Worm (Caenorhabditis elegans) whole organism, L1 larva: ENCODE data around the gene srx-134.

Experiments
- C16A3.4 ChIP-seq: fragments of 150-350 bp; optimal IDR thresholded peaks from 2 replicates; lab custom pipeline; 2014; ENCODE audit warnings: missing biosample characterization, missing genetic modification characterization
- aha-1 ChIP-seq: fragments of 150-350 bp; optimal IDR thresholded peaks from 2 replicates; lab custom pipeline; 2014; ENCODE audit warnings: missing biosample characterization, missing genetic modification characterization
- alr-1 ChIP-seq: fragments of 200-800 bp; sonication (Bioruptor generic); optimal IDR thresholded peaks from 2 replicates; lab custom pipeline; 2018; ENCODE audit warnings: borderline replicate concordance, mild to moderate bottlenecking, missing genetic modification characterization, missing compliant biosample characterization
- aly-2 ChIP-seq: fragments of 150-350 bp; optimal IDR thresholded peaks from 2 replicates; lab custom pipeline; 2014; ENCODE audit warnings: missing biosample characterization, missing genetic modification characterization
- ama-1 ChIP-seq: fragments of 150-350 bp; optimal IDR thresholded peaks from 2 replicates; lab custom pipeline; 2014
- blmp-1 ChIP-seq: fragments of 150-350 bp; optimal IDR thresholded peaks from 2 replicates; lab custom pipeline; 2014; ENCODE audit warnings: missing biosample characterization, missing genetic modification characterization
- ceh-63 ChIP-seq: fragments of 200-800 bp; sonication (Bioruptor generic); optimal IDR thresholded peaks from 2 replicates; lab custom pipeline; 2018; ENCODE audit warnings: mild to moderate bottlenecking, missing genetic modification characterization, missing compliant biosample characterization
- ceh-8 ChIP-seq: fragments of 200-800 bp; sonication (Bioruptor generic); optimal IDR thresholded peaks from 2 replicates; lab custom pipeline; 2018; ENCODE audit warnings: mild to moderate bottlenecking, missing genetic modification characterization, moderate library complexity, missing compliant biosample characterization
- ceh-82 ChIP-seq, 3 experiments: fragments of 150-350 bp in 1 of 3; sonication (generic microtip) in 2 of 3; optimal IDR thresholded peaks; 2 replicates each; lab custom pipeline; 2014 to 2017; ENCODE audit warnings: missing biosample characterization in 3 of 3, missing genetic modification characterization in 3 of 3
- ces-1 ChIP-seq: fragments of 150-350 bp; optimal IDR thresholded peaks from 2 replicates; lab custom pipeline; 2014; ENCODE audit warnings: missing biosample characterization, missing genetic modification reagents, missing genetic modification characterization
- dsc-1 ChIP-seq: sonication (generic microtip); optimal IDR thresholded peaks from 2 replicates; lab custom pipeline; 2016; ENCODE audit warnings: mild to moderate bottlenecking, missing genetic modification characterization, missing compliant biosample characterization
- efl-1 ChIP-seq, 4 experiments: fragments of 150-350 bp; optimal IDR thresholded peaks in 3 of 4; peaks in 1 of 4; 1 replicate in 1 of 4; 2 replicates in 3 of 4; lab custom pipeline; 2014; ENCODE audit warnings: missing biosample characterization in 2 of 4, missing genetic modification characterization in 2 of 4, missing genetic modification reagents in 2 of 4
- efl-3 ChIP-seq: fragments of 200-800 bp; sonication (Bioruptor generic); optimal IDR thresholded peaks from 2 replicates; lab custom pipeline; 2018; ENCODE audit warnings: mild to moderate bottlenecking, missing genetic modification characterization, missing compliant biosample characterization
- ets-5 ChIP-seq: fragments of 200-800 bp; sonication (Bioruptor generic); IDR thresholded peaks from 2 replicates; pipeline ENCODE4 v1.3.6; 2022; ENCODE audit warnings: missing genetic modification characterization, missing compliant biosample characterization
- fos-1 ChIP-seq: fragments of 150-350 bp; optimal IDR thresholded peaks from 2 replicates; lab custom pipeline; 2014; ENCODE audit warnings: missing biosample characterization, missing genetic modification characterization
- hlh-4 ChIP-seq: sonication (generic microtip); optimal IDR thresholded peaks from 2 replicates; lab custom pipeline; 2016; ENCODE audit warnings: mild to moderate bottlenecking, missing genetic modification characterization, missing compliant biosample characterization
- irx-1 ChIP-seq: sonication (generic microtip); optimal IDR thresholded peaks from 2 replicates; lab custom pipeline; 2016; ENCODE audit warnings: missing genetic modification characterization, missing compliant biosample characterization
- lin-14 ChIP-seq: fragments of 200-800 bp; sonication (Bioruptor generic); optimal IDR thresholded peaks from 2 replicates; lab custom pipeline; 2018; ENCODE audit warnings: mild to moderate bottlenecking, missing genetic modification characterization, moderate library complexity, missing compliant biosample characterization
- lin-39 ChIP-seq: fragments of 150-350 bp; optimal IDR thresholded peaks from 2 replicates; lab custom pipeline; 2014; ENCODE audit warnings: missing biosample characterization, missing genetic modification reagents, missing genetic modification characterization
- lir-3 ChIP-seq: sonication (generic microtip); optimal IDR thresholded peaks from 2 replicates; lab custom pipeline; 2016; ENCODE audit warnings: mild to moderate bottlenecking, missing genetic modification characterization, moderate library complexity, missing compliant biosample characterization; ENCODE audit not compliant: poor library complexity
- lsy-2 ChIP-seq, 2 experiments: fragments of 150-350 bp; optimal IDR thresholded peaks; 2 replicates each; lab custom pipeline; 2014; ENCODE audit warnings: missing biosample characterization in 2 of 2, missing genetic modification characterization in 2 of 2
- mep-1 ChIP-seq: fragments of 150-350 bp; optimal IDR thresholded peaks from 2 replicates; lab custom pipeline; 2014; ENCODE audit warnings: missing biosample characterization, missing genetic modification characterization
- nhr-11 ChIP-seq: fragments of 150-350 bp; optimal IDR thresholded peaks from 2 replicates; lab custom pipeline; 2014; ENCODE audit warnings: missing biosample characterization, missing genetic modification characterization
- nhr-12 ChIP-seq: sonication (generic microtip); optimal IDR thresholded peaks from 2 replicates; lab custom pipeline; 2017; ENCODE audit warnings: missing biosample characterization, missing genetic modification characterization
- nhr-237 ChIP-seq: fragments of 150-350 bp; optimal IDR thresholded peaks from 2 replicates; lab custom pipeline; 2014; ENCODE audit warnings: missing biosample characterization, missing genetic modification characterization
- nhr-28 ChIP-seq: fragments of 150-350 bp; optimal IDR thresholded peaks from 2 replicates; lab custom pipeline; 2014; ENCODE audit warnings: missing biosample characterization, missing genetic modification characterization
- nhr-76 ChIP-seq: sonication (generic microtip); optimal IDR thresholded peaks from 2 replicates; lab custom pipeline; 2017; ENCODE audit warnings: missing biosample characterization, missing genetic modification characterization
- nhr-90 ChIP-seq: sonication (generic microtip); optimal IDR thresholded peaks from 2 replicates; lab custom pipeline; 2016; ENCODE audit warnings: mild to moderate bottlenecking, missing genetic modification characterization, missing compliant biosample characterization; ENCODE audit not compliant: poor library complexity
- pag-3 ChIP-seq: sonication (generic microtip); optimal IDR thresholded peaks from 2 replicates; lab custom pipeline; 2017; ENCODE audit warnings: missing genetic modification characterization, mild to moderate bottlenecking, missing compliant biosample characterization, antibody characterized with exemption, borderline replicate concordance; ENCODE audit not compliant: insufficient read depth
- rnt-1 ChIP-seq: sonication (generic microtip); optimal IDR thresholded peaks from 2 replicates; lab custom pipeline; 2016; ENCODE audit warnings: mild to moderate bottlenecking, missing genetic modification characterization, moderate library complexity, missing compliant biosample characterization
- skn-1 ChIP-seq: fragments of 150-350 bp; optimal IDR thresholded peaks from 2 replicates; lab custom pipeline; 2014; ENCODE audit warnings: missing biosample characterization, missing genetic modification characterization
- snu-23 ChIP-seq: sonication (generic microtip); optimal IDR thresholded peaks from 2 replicates; lab custom pipeline; 2016; ENCODE audit warnings: missing genetic modification characterization, missing compliant biosample characterization
- sup-37 ChIP-seq: fragments of 200-800 bp; sonication (Bioruptor generic); optimal IDR thresholded peaks from 2 replicates; lab custom pipeline; 2018; ENCODE audit warnings: mild to moderate bottlenecking, missing genetic modification characterization, missing compliant biosample characterization
- tlp-1 ChIP-seq: fragments of 150-350 bp; optimal IDR thresholded peaks from 2 replicates; lab custom pipeline; 2014; ENCODE audit warnings: missing biosample characterization, missing genetic modification characterization
- unc-130 ChIP-seq: fragments of 150-350 bp; optimal IDR thresholded peaks from 2 replicates; lab custom pipeline; 2017; ENCODE audit warnings: missing biosample characterization, missing genetic modification characterization, inconsistent platforms
- unc-62 ChIP-seq: fragments of 150-350 bp; optimal IDR thresholded peaks from 2 replicates; lab custom pipeline; 2014; ENCODE audit warnings: missing biosample characterization, missing genetic modification reagents, missing genetic modification characterization
- unc-86 ChIP-seq: sonication (generic microtip); optimal IDR thresholded peaks from 2 replicates; lab custom pipeline; 2016; ENCODE audit warnings: missing genetic modification characterization, missing compliant biosample characterization
- vab-15 ChIP-seq: sonication (generic microtip); optimal IDR thresholded peaks from 2 replicates; lab custom pipeline; 2017; ENCODE audit warnings: missing genotype, mild to moderate bottlenecking, missing genetic modification characterization, missing compliant biosample characterization
- xbp-1 ChIP-seq: sonication (generic microtip); optimal IDR thresholded peaks from 2 replicates; lab custom pipeline; 2016; ENCODE audit warnings: missing genetic modification characterization, missing compliant biosample characterization
- zag-1 ChIP-seq: fragments of 150-350 bp; optimal IDR thresholded peaks from 2 replicates; lab custom pipeline; 2014; ENCODE audit warnings: missing biosample characterization, missing genetic modification characterization
- ztf-11 ChIP-seq, 2 experiments: sonication (generic microtip); optimal IDR thresholded peaks; 2 replicates each; lab custom pipeline; 2016 to 2017; ENCODE audit warnings: missing genetic modification characterization in 2 of 2, missing biosample characterization in 1 of 2, missing compliant biosample characterization in 1 of 2

srx-134 gene

ce11 chrV:13818824-13819408 is 37.4 kb downstream of the srx-134 start, which contains the start of gene sel-10 (continued):
- no peak for TF ChIP-seq vab-15 (tag; lab: Kevin White, UChicago)

- no peak for TF ChIP-seq mep-1 (tag; lab: Kevin White, UChicago)
- no peak for TF ChIP-seq lin-39 (tag; lab: Kevin White, UChicago)
- TF ChIP-seq blmp-1 (tag; lab: Kevin White, UChicago), result no peak
- no peak for TF ChIP-seq lin-14 (GFP tag; lab: Kevin White, UChicago)
- no peak for TF ChIP-seq nhr-12 (tag; lab: Kevin White, UChicago)
- TF ChIP-seq sup-37 (GFP tag; lab: Kevin White, UChicago), result no peak
- TF ChIP-seq nhr-237 (tag; lab: Kevin White, UChicago), result no peak
- TF ChIP-seq, all 84 proteins: peak for 0
Observed at ce11 chrV:13816877-13817276, 39.4 kb downstream of the srx-134 start, which contains the start of gene F55B12.2. Gene F55B12.2 (minus strand): TSS chrV:13816977.

- no peak for TF ChIP-seq xbp-1 (tag; lab: Kevin White, UChicago)
- no peak for TF ChIP-seq unc-86 (tag; lab: Kevin White, UChicago)
- TF ChIP-seq fos-1 (tag; lab: Kevin White, UChicago), result no peak
- no peak for TF ChIP-seq zag-1 (tag; lab: Kevin White, UChicago)
- TF ChIP-seq, all 84 proteins: peak for 0
Observed at ce11 chrV:13812931-13813330, 43.3 kb downstream of the srx-134 start, which contains the start of gene ceh-24. Gene ceh-24 (plus strand): TSS chrV:13813231.

DNA sequence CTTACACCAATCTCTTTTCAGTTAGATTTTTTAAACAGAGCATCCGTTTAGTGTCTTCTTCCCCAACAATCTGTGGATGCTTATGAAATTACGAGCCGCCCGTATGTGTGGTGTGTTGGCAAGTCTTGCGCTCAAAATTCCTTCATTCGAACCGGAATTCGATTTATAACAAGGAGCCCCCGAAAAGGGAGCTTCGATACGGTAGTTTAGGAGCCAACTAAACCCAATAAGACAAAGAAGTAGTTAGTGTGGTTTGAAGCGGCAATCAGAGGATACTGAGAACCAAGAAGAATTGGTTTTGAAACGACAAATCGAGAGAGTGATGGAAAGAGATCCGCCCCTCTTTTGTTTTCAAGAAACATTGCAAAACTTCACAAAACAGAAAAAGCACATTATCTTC is 43.9 kb downstream of the srx-134 start:
- no peak for TF ChIP-seq snu-23 (GFP tag; lab: Kevin White, UChicago)
- TF ChIP-seq ztf-11 (tag; optimal IDR thresholded peaks at IDR 0.05; lab: Kevin White, UChicago), result no peak
- TF ChIP-seq lin-14 (GFP tag; lab: Kevin White, UChicago), result peak; percentile 48
- no peak for TF ChIP-seq tlp-1 (tag; lab: Kevin White, UChicago)
- no peak for TF ChIP-seq rnt-1 (tag; lab: Kevin White, UChicago)
- no peak for TF ChIP-seq dsc-1 (tag; lab: Kevin White, UChicago)
- no peak for TF ChIP-seq ceh-82 (tag; optimal IDR thresholded peaks at IDR 0.05; lab: Kevin White, UChicago)
- no peak for TF ChIP-seq efl-1 (optimal IDR thresholded peaks at IDR 0.05; lab: Kevin White, UChicago)
- TF ChIP-seq efl-1 (GFP tag; optimal IDR thresholded peaks at IDR 0.05 in 1 of 2; lab: Kevin White, UChicago), result peak in 1 of 2 experiments; percentile 46
- TF ChIP-seq nhr-76 (tag; lab: Kevin White, UChicago), result no peak
- TF ChIP-seq skn-1 (tag; lab: Kevin White, UChicago), result no peak
- no peak for TF ChIP-seq unc-86 (tag; lab: Kevin White, UChicago)
- TF ChIP-seq pag-3 (tag; lab: Kevin White, UChicago), result no peak
- no peak for TF ChIP-seq lir-3 (tag; lab: Kevin White, UChicago)
- no peak for TF ChIP-seq vab-15 (tag; lab: Kevin White, UChicago)
- TF ChIP-seq ama-1 (lab: Kevin White, UChicago), result no peak
- TF ChIP-seq aly-2, result no peak
- no peak for TF ChIP-seq nhr-11
- TF ChIP-seq, all 84 proteins: peak for 2

ce11 chrV:13808462-13808867 is 47.8 kb downstream of the srx-134 start:
- no peak for TF ChIP-seq ama-1 (lab: Kevin White, UChicago)
- no peak for TF ChIP-seq ets-5
- TF ChIP-seq aha-1 (tag; lab: Kevin White, UChicago), result no peak
- TF ChIP-seq mep-1 (tag; lab: Kevin White, UChicago), result peak; percentile 83
- no peak for TF ChIP-seq alr-1 (tag; lab: Kevin White, UChicago)
- no peak for TF ChIP-seq ces-1 (GFP tag; lab: Kevin White, UChicago)
- no peak for TF ChIP-seq efl-3 (GFP tag; lab: Kevin White, UChicago)
- TF ChIP-seq lsy-2 (tag; optimal IDR thresholded peaks at IDR 0.05; lab: Kevin White, UChicago), result peak; percentile 30 to 73
- TF ChIP-seq pag-3 (tag; lab: Kevin White, UChicago), result no peak
- no peak for TF ChIP-seq nhr-76 (tag; lab: Kevin White, UChicago)
- TF ChIP-seq nhr-90, result no peak
- no peak for TF ChIP-seq tlp-1 (tag; lab: Kevin White, UChicago)
- no peak for TF ChIP-seq unc-130
- peak; percentile 8 to 71 (median 45) for TF ChIP-seq ceh-82 (tag; optimal IDR thresholded peaks at IDR 0.05; lab: Kevin White, UChicago)
- no peak for TF ChIP-seq ztf-11 (tag; optimal IDR thresholded peaks at IDR 0.05; lab: Kevin White, UChicago)
- TF ChIP-seq ceh-8 (GFP tag; lab: Kevin White, UChicago), result no peak
- TF ChIP-seq C16A3.4 (tag; lab: Kevin White, UChicago), result peak; percentile 51
- TF ChIP-seq fos-1 (tag; lab: Kevin White, UChicago), result peak; percentile 56
- TF ChIP-seq irx-1 (tag; lab: Kevin White, UChicago), result no peak
- TF ChIP-seq ceh-63 (GFP tag; lab: Kevin White, UChicago), result no peak
- peak; percentile 55 to 77 for TF ChIP-seq efl-1 (optimal IDR thresholded peaks at IDR 0.05; lab: Kevin White, UChicago)
- peak; percentile 14 to 93 for TF ChIP-seq efl-1 (GFP tag; optimal IDR thresholded peaks at IDR 0.05 in 1 of 2; lab: Kevin White, UChicago)
- TF ChIP-seq unc-62 (GFP tag; lab: Kevin White, UChicago), result no peak
- TF ChIP-seq rnt-1 (tag; lab: Kevin White, UChicago), result peak; percentile 63
- TF ChIP-seq nhr-28 (tag; lab: Kevin White, UChicago), result no peak
- TF ChIP-seq hlh-4 (tag; lab: Kevin White, UChicago), result no peak
